Fruit fly (Drosophila melanogaster) whole organism, wandering third instar larva: ENCODE measurements around the gene CG15394.

ENCODE experiments used
- Hr78 ChIP-seq: fragments of >200 bp; optimal IDR thresholded peaks from 2 replicates; lab custom pipeline; 2017; ENCODE audit warnings: missing biosample characterization, missing genetic modification characterization
- jim ChIP-seq: fragments of 175-275, 200-325 bp; sonication (Bioruptor generic); optimal IDR thresholded peaks from 2 replicates; lab custom pipeline; 2016; ENCODE audit warnings: missing biosample characterization, mild to moderate bottlenecking, missing genetic modification characterization
- pan ChIP-seq: fragments of >200 bp; optimal IDR thresholded peaks from 2 replicates; lab custom pipeline; 2017

DNA sequence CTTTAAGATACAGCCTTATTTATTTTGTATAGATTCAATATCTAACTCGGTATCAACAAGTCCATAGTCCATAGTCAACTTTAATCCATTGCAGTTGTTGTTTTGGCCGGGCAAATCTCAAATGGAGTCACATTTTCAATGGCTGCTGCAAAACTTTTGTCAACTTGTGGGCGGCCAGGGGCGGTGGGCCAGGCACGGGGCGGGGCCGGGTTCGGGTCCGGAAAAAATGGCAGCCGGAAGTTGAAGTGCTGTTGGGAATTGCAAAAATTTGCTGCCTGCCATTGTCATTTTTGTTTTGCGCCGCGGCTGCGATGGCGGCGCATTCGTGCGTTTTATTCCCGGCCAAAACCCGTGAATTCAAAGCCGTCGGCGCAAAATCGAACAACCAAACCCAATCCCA lies 32.3 kb downstream of the CG15394 start:
- no peak for TF ChIP-seq Hr78
- TF ChIP-seq pan (lab: Kevin White, UChicago), result no peak
- TF ChIP-seq jim (GFP tag; lab: Kevin White, UChicago), result no peak
